Worm (Caenorhabditis elegans) whole organism, L3 larva: Measurements from ENCODE around the gene C16D2.1.

ENCODE experiments used
- ZK546.5 ChIP-seq: sonication (generic microtip); optimal IDR thresholded peaks from 2 replicates; lab custom pipeline; 2017; ENCODE audit warnings: missing biosample characterization, missing genetic modification characterization
- ama-1 ChIP-seq: fragments of 150-350 bp; optimal IDR thresholded peaks from 2 replicates; lab custom pipeline; 2018
- ceh-16 ChIP-seq: sonication (generic microtip); optimal IDR thresholded peaks from 2 replicates; lab custom pipeline; 2017; ENCODE audit warnings: missing biosample characterization, missing genetic modification characterization
- ceh-82 ChIP-seq: fragments of 150-350 bp; optimal IDR thresholded peaks from 2 replicates; lab custom pipeline; 2014; ENCODE audit warnings: missing biosample characterization, missing genetic modification characterization
- elt-3 ChIP-seq, 3 experiments: fragments of 150-350 bp in 1 of 3; sonication (generic microtip) in 2 of 3; optimal IDR thresholded peaks; 2 replicates in 2 of 3; 4 replicates in 1 of 3; lab custom pipeline; 2014 to 2017; ENCODE audit warnings: missing biosample characterization in 3 of 3, missing genetic modification characterization in 3 of 3
- nhr-25 ChIP-seq: sonication (generic microtip); optimal IDR thresholded peaks from 2 replicates; lab custom pipeline; 2017; ENCODE audit warnings: missing biosample characterization, missing genetic modification characterization
- nhr-77 ChIP-seq: fragments of 150-350 bp; optimal IDR thresholded peaks from 2 replicates; lab custom pipeline; 2014; ENCODE audit warnings: missing biosample characterization, missing genetic modification characterization
- sea-2 ChIP-seq: fragments of 150-350 bp; sonication (generic microtip); optimal IDR thresholded peaks from 4 replicates; lab custom pipeline; 2014; ENCODE audit warnings: missing biosample characterization, missing genetic modification reagents, missing genetic modification characterization
- skn-1 ChIP-seq: fragments of 150-350 bp; optimal IDR thresholded peaks from 2 replicates; lab custom pipeline; 2014; ENCODE audit warnings: missing biosample characterization, missing genetic modification characterization
- snpc-4 ChIP-seq: fragments of 150-350 bp; optimal IDR thresholded peaks from 2 replicates; lab custom pipeline; 2014; ENCODE audit warnings: missing biosample characterization, missing genetic modification characterization
- unc-39 ChIP-seq: sonication (generic microtip); optimal IDR thresholded peaks from 4 replicates; lab custom pipeline; 2017; ENCODE audit warnings: missing biosample characterization, missing genetic modification characterization
- unc-62 ChIP-seq: fragments of 150-350 bp; sonication (generic microtip); optimal IDR thresholded peaks from 4 replicates; lab custom pipeline; 2014; ENCODE audit warnings: missing biosample characterization, missing genetic modification reagents, missing genetic modification characterization
- ztf-11 ChIP-seq: fragments of 150-350 bp; optimal IDR thresholded peaks from 2 replicates; lab custom pipeline; 2014; ENCODE audit warnings: missing biosample characterization, missing genetic modification characterization

DNA sequence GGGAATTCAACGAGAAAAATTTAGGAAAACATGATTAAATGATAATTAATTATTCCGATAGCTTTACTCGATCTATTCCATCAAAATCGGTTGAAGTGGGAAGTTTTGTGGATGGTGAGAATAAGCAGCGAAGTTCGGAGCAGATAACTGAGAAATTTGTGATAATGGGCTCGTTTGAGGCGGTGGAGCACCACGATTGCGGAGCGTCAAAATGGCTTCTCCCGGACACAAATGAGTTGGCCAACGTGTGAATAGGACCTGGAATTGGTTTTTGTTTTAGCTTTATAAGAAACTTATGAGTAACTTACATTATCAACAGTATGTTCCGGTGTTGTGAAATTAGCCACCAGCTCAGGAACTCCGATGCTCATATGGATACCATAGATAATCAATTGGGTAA lies 47.3 kb downstream of the C16D2.1 start:
- TF ChIP-seq ama-1 (no peak), elt-3 (tag; optimal IDR thresholded peaks at IDR 0.05; lab: Kevin White, UChicago) (no peak), nhr-77 (tag; lab: Kevin White, UChicago) (no peak), snpc-4 (tag; lab: Kevin White, UChicago) (no peak), ceh-82 (tag; lab: Kevin White, UChicago) (no peak), ztf-11 (no peak), ZK546.5 (tag; lab: Kevin White, UChicago) (no peak), ceh-16 (tag; lab: Kevin White, UChicago) (no peak), unc-39 (tag; lab: Kevin White, UChicago) (no peak), unc-62 (GFP tag; lab: Kevin White, UChicago) (no peak), skn-1 (tag; lab: Kevin White, UChicago) (no peak), sea-2 (GFP tag; lab: Kevin White, UChicago) (no peak), nhr-25 (tag; lab: Kevin White, UChicago) (no peak)
